Worm (Caenorhabditis elegans): ENCODE data around the gene col-109.
A peak's percentile ranks its signal among the peaks of the same experiment; 100 is the strongest.

DNA sequence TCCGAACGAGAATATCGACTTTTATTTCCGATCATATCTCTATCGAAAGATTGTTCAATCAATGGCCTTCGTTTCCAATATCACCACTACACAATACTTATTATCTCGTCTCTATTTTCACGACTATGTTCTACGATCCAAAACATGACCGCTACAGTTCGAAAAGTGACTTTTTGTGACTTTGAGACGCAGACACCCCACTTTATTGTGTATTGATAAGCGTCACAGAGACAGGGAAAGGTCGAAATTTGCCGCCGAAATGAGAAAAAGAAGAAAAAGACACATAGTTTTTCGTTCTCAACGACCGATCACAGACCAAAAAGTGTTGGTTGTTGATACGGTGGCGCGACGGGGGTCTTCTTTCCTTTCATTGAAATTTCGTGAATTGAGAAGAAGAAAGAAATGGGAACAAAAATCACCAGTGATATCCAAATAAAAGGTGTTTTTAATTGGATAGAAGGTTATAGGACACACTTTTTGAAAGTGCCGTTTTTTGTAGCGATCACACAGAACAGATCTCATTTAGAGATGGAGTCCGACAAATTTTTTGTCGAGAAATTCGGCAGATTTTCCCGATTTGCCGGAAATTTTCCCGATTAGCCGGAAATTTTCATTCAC is 39.4 kb upstream of the col-109 start:
- TF ChIP-seq pha-4 (tag; optimal IDR thresholded peaks at IDR 0.05) (peak; percentile 56), jun-1 (tag; optimal IDR thresholded peaks at IDR 0.05) (peak; percentile 29), egl-27 (tag; optimal IDR thresholded peaks at IDR 0.05) (no peak), lin-15B (tag; optimal IDR thresholded peaks at IDR 0.05) (no peak), nhr-76 (tag; optimal IDR thresholded peaks at IDR 0.05) (no peak), R02D3.7 (tag; optimal IDR thresholded peaks at IDR 0.05) (no peak), nhr-237 (tag; optimal IDR thresholded peaks at IDR 0.05) (no peak), skn-1 (tag; optimal IDR thresholded peaks at IDR 0.05) (no peak)
